Worm (Caenorhabditis elegans): ENCODE data around the gene Y43F8B.12.

The Y43F8B.12 gene

ce11 chrV:19431036-19431435 lies 37.1 kb upstream of the Y43F8B.12 start, which contains the start of gene srw-85:
Gene srw-85 (minus strand): TSS chrV:19431136.
- TF ChIP-seq nhr-90 (tag; optimal IDR thresholded peaks at IDR 0.05) = no peak
- no peak for TF ChIP-seq hrde-1 (tag; optimal IDR thresholded peaks at IDR 0.05; ENCODE audit: borderline replicate concordance)
- TF ChIP-seq madf-6 (GFP tag; IDR thresholded peaks at IDR 0.05) = no peak
- no peak for TF ChIP-seq rpc-1 (optimal IDR thresholded peaks at IDR 0.05)
- peak; percentile 16 for TF ChIP-seq rpc-1 (tag; optimal IDR thresholded peaks at IDR 0.05)
- TF ChIP-seq snpc-3.4 (tag; optimal IDR thresholded peaks at IDR 0.05) = no peak

ce11 chrV:19432030-19432429 lies 36.2 kb upstream of the Y43F8B.12 start:
- TF ChIP-seq mel-28 (tag; optimal IDR thresholded peaks at IDR 0.05; ENCODE audit: borderline replicate concordance) (no peak), nfyb-1 (GFP tag; IDR thresholded peaks at IDR 0.05) (no peak), fkh-3 (tag; optimal IDR thresholded peaks at IDR 0.05) (no peak), mxl-1 (tag; optimal IDR thresholded peaks at IDR 0.05) (no peak), ceh-58 (GFP tag; IDR thresholded peaks at IDR 0.05) (no peak), cebp-1 (GFP tag; IDR thresholded peaks at IDR 0.05) (peak; percentile 53; the same call in 1 of the 2 replicates), cebp-1 (tag; optimal IDR thresholded peaks at IDR 0.05) (peak; percentile 57), lir-1 (GFP tag; conservative IDR thresholded peaks at IDR 0.05) (no peak)

- TF ChIP-seq lin-35 (GFP tag; optimal IDR thresholded peaks at IDR 0.05) = no peak
- TF ChIP-seq ama-1 (optimal IDR thresholded peaks at IDR 0.05) = no peak
- no peak for TF ChIP-seq ama-1 (GFP tag; optimal IDR thresholded peaks at IDR 0.05)
- TF ChIP-seq mes-4 (tag; optimal IDR thresholded peaks at IDR 0.05) = no peak
- no peak for TF ChIP-seq snpc-1.3 (tag; optimal IDR thresholded peaks at IDR 0.05; ENCODE audit: insufficient read depth)
- TF ChIP-seq K12H6.12 (tag; optimal IDR thresholded peaks at IDR 0.05) = no peak
- no peak for TF ChIP-seq ceh-91 (GFP tag; IDR thresholded peaks at IDR 0.05)
- no peak for TF ChIP-seq C17E4.6 (GFP tag; IDR thresholded peaks at IDR 0.05)
- TF ChIP-seq lin-54 (GFP tag; optimal IDR thresholded peaks at IDR 0.05) = no peak
Measured at ce11 chrV:19432972-19433371, 35.2 kb upstream of the Y43F8B.12 start, which contains the start of gene C25F9.11. Gene C25F9.11 (minus strand): TSS chrV:19433072.

ce11 chrV:19433806-19434437 lies 34.3 kb upstream of the Y43F8B.12 start, which contains the start of gene C25F9.16:
Gene C25F9.16 (plus strand): TSS chrV:19434387.
- TF ChIP-seq T07F8.4 (tag; optimal IDR thresholded peaks at IDR 0.05) = no peak
- no peak for TF ChIP-seq hlh-26 (GFP tag; conservative IDR thresholded peaks at IDR 0.05)
- TF ChIP-seq Y95B8A.8 (GFP tag; IDR thresholded peaks at IDR 0.05) = no peak
- peak; percentile 61; the same call in 1 of the 2 replicates for TF ChIP-seq cebp-1 (GFP tag; IDR thresholded peaks at IDR 0.05)
- TF ChIP-seq cebp-1 (tag; optimal IDR thresholded peaks at IDR 0.05) = peak; percentile 72

- TF ChIP-seq F49E8.2 (tag; optimal IDR thresholded peaks at IDR 0.05; ENCODE audit: insufficient read depth) (no peak), nhr-80 (tag; optimal IDR thresholded peaks at IDR 0.05) (peak; percentile 51), ceh-91 (GFP tag; IDR thresholded peaks at IDR 0.05) (no peak), sdz-38 (tag; optimal IDR thresholded peaks at IDR 0.05) (no peak), hmg-20 (GFP tag; IDR thresholded peaks at IDR 0.05) (no peak), ceh-100 (GFP tag; IDR thresholded peaks at IDR 0.05) (no peak), attf-6 (GFP tag; IDR thresholded peaks at IDR 0.05) (no peak), B0035.1 (tag; optimal IDR thresholded peaks at IDR 0.05) (no peak), madf-6 (GFP tag; IDR thresholded peaks at IDR 0.05) (no peak), ztf-28 (GFP tag; IDR thresholded peaks at IDR 0.05) (no peak), nhr-90 (tag; optimal IDR thresholded peaks at IDR 0.05) (no peak), sea-2 (GFP tag; IDR thresholded peaks at IDR 0.05) (no peak), cebp-1 (GFP tag; IDR thresholded peaks at IDR 0.05) (peak; percentile 51; the same call in 1 of the 2 replicates), cebp-1 (tag; optimal IDR thresholded peaks at IDR 0.05) (peak; percentile 80)
Measured at ce11 chrV:19436307-19436706, 31.9 kb upstream of the Y43F8B.12 start, which contains the start of gene C25F9.14. Gene C25F9.14 (plus strand): TSS chrV:19436484.
